Fruit fly (Drosophila melanogaster) whole organism, pupa: Measurements from ENCODE around the gene Inx5.

Source experiments
- CG12605 ChIP-seq: fragments of 200-800 bp; sonication (Bioruptor generic); IDR thresholded peaks from 2 replicates; pipeline ENCODE4 v1.3.6; 2022; ENCODE audit warnings: missing biosample characterization, missing genetic modification characterization
- CG14655 ChIP-seq: fragments of 200-800 bp; sonication (Bioruptor generic); optimal IDR thresholded peaks from 3 replicates; lab custom pipeline; 2017; ENCODE audit warnings: mild to moderate bottlenecking, missing biosample characterization, missing genetic modification reagents, missing genetic modification characterization
- CG15710 ChIP-seq: fragments of 200-800 bp; sonication (Bioruptor generic); optimal IDR thresholded peaks from 2 replicates; lab custom pipeline; 2018; ENCODE audit warnings: missing biosample characterization, mild to moderate bottlenecking, missing genetic modification characterization, moderate library complexity
- CG32121 ChIP-seq: fragments of 200-800 bp; sonication (Bioruptor generic); IDR thresholded peaks from 2 replicates; pipeline ENCODE4 v1.3.6; 2022; ENCODE audit warnings: missing biosample characterization, missing genetic modification characterization
- CG8159 ChIP-seq: fragments of 200-800 bp; sonication (Bioruptor generic); optimal IDR thresholded peaks from 3 replicates; lab custom pipeline; 2018; ENCODE audit warnings: missing biosample characterization, mild to moderate bottlenecking, missing genetic modification characterization, moderate library complexity
- Snoo ChIP-seq: fragments of 200-800 bp; sonication (Bioruptor generic); optimal IDR thresholded peaks from 3 replicates; lab custom pipeline; 2017; ENCODE audit warnings: missing biosample characterization, mild to moderate bottlenecking, missing genetic modification characterization, inconsistent platforms
- gl ChIP-seq: fragments of 200-800 bp; sonication (Bioruptor generic); optimal IDR thresholded peaks from 2 replicates; lab custom pipeline; 2018; ENCODE audit warnings: missing biosample characterization, mild to moderate bottlenecking, missing genetic modification characterization
- rn ChIP-seq: fragments of 200-800 bp; sonication (Bioruptor generic); IDR thresholded peaks from 2 replicates; pipeline ENCODE4 v1.3.6; 2022; ENCODE audit warnings: missing biosample characterization, missing genetic modification characterization

DNA sequence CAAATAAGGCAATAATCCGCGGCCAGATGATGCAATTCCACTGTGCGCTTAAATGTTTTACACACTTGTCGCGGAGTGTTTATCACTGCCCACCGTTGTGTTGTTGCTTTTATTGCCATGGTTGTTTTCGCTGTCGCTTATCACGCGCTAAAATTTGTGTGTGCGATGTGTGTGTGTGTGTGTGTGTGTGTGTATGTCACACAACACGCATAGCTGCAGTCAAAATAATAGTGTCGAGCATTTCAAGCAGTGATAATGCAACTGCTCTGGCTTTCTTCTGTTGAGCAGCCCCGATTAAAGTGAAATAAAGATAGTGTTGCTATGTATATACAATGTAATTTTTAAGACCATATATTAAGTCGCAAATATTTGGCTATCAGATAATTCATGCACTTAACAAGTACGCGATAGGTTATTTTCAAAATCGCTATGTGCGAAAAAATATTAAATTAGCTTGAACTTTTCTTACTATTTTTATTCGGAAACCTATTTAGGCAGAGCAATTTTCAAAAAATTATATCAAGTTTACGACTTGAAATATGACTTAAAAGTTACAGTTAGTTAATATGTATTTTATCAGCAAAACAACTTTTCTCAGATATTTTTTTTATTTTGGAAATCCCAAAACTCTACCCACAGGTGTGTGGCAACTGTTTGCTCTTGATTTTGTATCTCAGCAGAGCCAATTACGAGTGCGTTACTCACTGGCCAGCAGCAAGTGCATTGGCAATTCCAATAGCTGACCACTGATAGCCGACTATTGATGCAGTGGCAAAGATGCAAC is 4.3 kb downstream of the Inx5 start:
- TF ChIP-seq CG32121 (peak; percentile 40; the same call in 1 of the 2 replicates), CG8159 (tag; lab: Kevin White, UChicago) (peak; percentile 54), CG15710 (tag; lab: Kevin White, UChicago) (peak; percentile 39), rn (GFP tag; lab: Robert Waterston, UW) (no peak), Snoo (tag; lab: Kevin White, UChicago) (peak; percentile 45), gl (tag; lab: Kevin White, UChicago) (no peak), CG12605 (GFP tag; lab: Robert Waterston, UW) (no peak), CG14655 (peak; percentile 52)
